Fruit fly (Drosophila melanogaster): ENCODE measurements around the gene CG4116.

Gene CG4116

dm6 chrX:3097008-3097407 lies 29.6 kb upstream of the CG4116 start (continued):
- TF ChIP-seq Elba2 (GFP tag; optimal IDR thresholded peaks at IDR 0.05) (peak; percentile 42), CG13775 (GFP tag; optimal IDR thresholded peaks at IDR 0.05) (peak; percentile 90), NC2α (GFP tag; optimal IDR thresholded peaks at IDR 0.05) (peak; percentile 94), Hsf (GFP tag; optimal IDR thresholded peaks at IDR 0.05) (peak; percentile 95), Atf3 (GFP tag; optimal IDR thresholded peaks at IDR 0.05) (peak; percentile 94), CG8281 (tag; optimal IDR thresholded peaks at IDR 0.05) (peak; percentile 70), gem (tag; optimal IDR thresholded peaks at IDR 0.05) (peak; percentile 96), CG15696 (tag; optimal IDR thresholded peaks at IDR 0.05) (peak; percentile 98), CG34376 (GFP tag; optimal IDR thresholded peaks at IDR 0.05) (peak; percentile 8), Atf-2 (GFP tag; optimal IDR thresholded peaks at IDR 0.05) (peak; percentile 93), Asciz (GFP tag; optimal IDR thresholded peaks at IDR 0.05) (peak; percentile 86), Dip2 (GFP tag; IDR thresholded peaks at IDR 0.05) (no peak), CG4328 (GFP tag; optimal IDR thresholded peaks at IDR 0.05) (peak; percentile 82), CG12769 (tag; optimal IDR thresholded peaks at IDR 0.05) (peak; percentile 92), Pdp1 (GFP tag; optimal IDR thresholded peaks at IDR 0.05) (peak; percentile 92), Stat92E (GFP tag; optimal IDR thresholded peaks at IDR 0.05) (peak in 1 of 3 experiments; percentile 86), sc (optimal IDR thresholded peaks at IDR 0.05) (no peak), sc (GFP tag; optimal IDR thresholded peaks at IDR 0.05) (peak; percentile 92), CG7357 (GFP tag; IDR thresholded peaks at IDR 0.05) (peak; percentile 80), pum (GFP tag; optimal IDR thresholded peaks at IDR 0.05) (peak; percentile 95), CG15601 (tag; optimal IDR thresholded peaks at IDR 0.05) (peak; percentile 95), gsb-n (tag; optimal IDR thresholded peaks at IDR 0.05) (peak; percentile 96), CG6813 (GFP tag; optimal IDR thresholded peaks at IDR 0.05) (peak; percentile 89), CG18599 (GFP tag; optimal IDR thresholded peaks at IDR 0.05) (peak; percentile 85), kay (GFP tag; optimal IDR thresholded peaks at IDR 0.05) (peak; percentile 76), Gsc (GFP tag; IDR thresholded peaks at IDR 0.05) (peak; percentile 88), CG6272 (GFP tag; IDR thresholded peaks at IDR 0.05) (peak; percentile 80), nom (GFP tag; optimal IDR thresholded peaks at IDR 0.05) (peak; percentile 83), CG7556 (GFP tag; optimal IDR thresholded peaks at IDR 0.05) (peak; percentile 90), CG31441 (GFP tag; IDR thresholded peaks at IDR 0.05) (peak; percentile 97), ERR (GFP tag; optimal IDR thresholded peaks at IDR 0.05) (peak; percentile 85), CG6689 (GFP tag; IDR thresholded peaks at IDR 0.05) (peak; percentile 93), Deaf1 (tag; optimal IDR thresholded peaks at IDR 0.05) (peak; percentile 68), CG12942 (GFP tag; optimal IDR thresholded peaks at IDR 0.05) (peak; percentile 90), CG7987 (GFP tag; optimal IDR thresholded peaks at IDR 0.05) (peak; percentile 68), CG4360 (GFP tag; IDR thresholded peaks at IDR 0.05) (peak; percentile 87), CG6791 (GFP tag; IDR thresholded peaks at IDR 0.05; ENCODE audit: partially characterized antibody) (no peak), gce (GFP tag; IDR thresholded peaks at IDR 0.05) (peak; percentile 86), klu (GFP tag; IDR thresholded peaks at IDR 0.05) (peak; percentile 83), Ada2b (GFP tag; IDR thresholded peaks at IDR 0.05) (peak; percentile 82), sima (GFP tag; optimal IDR thresholded peaks at IDR 0.05) (peak; percentile 67), CG12391 (tag; optimal IDR thresholded peaks at IDR 0.05) (peak; percentile 95), jigr1 (GFP tag; IDR thresholded peaks at IDR 0.05) (peak; percentile 78; the same call in 2 of the 3 replicates), peb (GFP tag; IDR thresholded peaks at IDR 0.05) (peak; percentile 85), CG4820 (GFP tag; optimal IDR thresholded peaks at IDR 0.05) (peak; percentile 96), NK7.1 (GFP tag; optimal IDR thresholded peaks at IDR 0.05) (peak; percentile 84), CG15479 (GFP tag; optimal IDR thresholded peaks at IDR 0.05) (no peak), disco-r (GFP tag; optimal IDR thresholded peaks at IDR 0.05) (peak; percentile 85), esg (GFP tag; conservative IDR thresholded peaks at IDR 0.05) (peak; percentile 88), CG3065 (GFP tag; optimal IDR thresholded peaks at IDR 0.05) (peak; percentile 91), fd96Cb (tag; optimal IDR thresholded peaks at IDR 0.05) (peak; percentile 96)
